Worm (Caenorhabditis elegans): Measurements from ENCODE around the gene tag-266.
A peak's percentile ranks its signal among the peaks of the same experiment; 100 is the strongest.

The tag-266 gene

ce11 chrIII:638319-638718 lies 1.7 kb downstream of the tag-266 start, which contains the start of gene sbds-1:
Gene sbds-1 (minus strand): TSS chrIII:638419.
- TF ChIP-seq klf-2 (GFP tag; conservative IDR thresholded peaks at IDR 0.05) (no peak), ref-1 (GFP tag; conservative IDR thresholded peaks at IDR 0.05) (no peak), tab-1 (GFP tag; IDR thresholded peaks at IDR 0.05) (no peak), flt-1 (GFP tag; IDR thresholded peaks at IDR 0.05) (no peak), ztf-23 (GFP tag; IDR thresholded peaks at IDR 0.05) (no peak), med-1 (GFP tag; optimal IDR thresholded peaks at IDR 0.05; ENCODE audit: insufficient read depth) (no peak), cog-1 (tag; optimal IDR thresholded peaks at IDR 0.05) (no peak), ztf-29 (GFP tag; IDR thresholded peaks at IDR 0.05) (no peak), T22C8.4 (GFP tag; IDR thresholded peaks at IDR 0.05) (no peak)

- no peak for TF ChIP-seq klf-2 (GFP tag; conservative IDR thresholded peaks at IDR 0.05)
- TF ChIP-seq cog-1 (tag; optimal IDR thresholded peaks at IDR 0.05): no peak
- TF ChIP-seq med-1 (GFP tag; optimal IDR thresholded peaks at IDR 0.05; ENCODE audit: insufficient read depth): no peak
- TF ChIP-seq ref-1 (GFP tag; conservative IDR thresholded peaks at IDR 0.05): no peak
- no peak for TF ChIP-seq ztf-29 (GFP tag; IDR thresholded peaks at IDR 0.05)
- TF ChIP-seq ztf-23 (GFP tag; IDR thresholded peaks at IDR 0.05): no peak
- no peak for TF ChIP-seq tab-1 (GFP tag; IDR thresholded peaks at IDR 0.05)
Observed at ce11 chrIII:636067-636466, 4.0 kb downstream of the tag-266 start, which contains the start of gene T19C3.7. Gene T19C3.7 (minus strand): TSS chrIII:636167.

ce11 chrIII:634618-635017 lies 5.4 kb downstream of the tag-266 start, which contains the start of gene fem-2:
Gene fem-2 (minus strand): TSS chrIII:634626.
- no peak for TF ChIP-seq cog-1 (tag; optimal IDR thresholded peaks at IDR 0.05)
- TF ChIP-seq tab-1 (GFP tag; IDR thresholded peaks at IDR 0.05): no peak
- no peak for TF ChIP-seq klf-2 (GFP tag; conservative IDR thresholded peaks at IDR 0.05)
- no peak for TF ChIP-seq ztf-29 (GFP tag; IDR thresholded peaks at IDR 0.05)
- TF ChIP-seq flt-1 (GFP tag; IDR thresholded peaks at IDR 0.05): no peak
- TF ChIP-seq med-1 (GFP tag; optimal IDR thresholded peaks at IDR 0.05; ENCODE audit: insufficient read depth): no peak
- no peak for TF ChIP-seq T22C8.4 (GFP tag; IDR thresholded peaks at IDR 0.05)
- no peak for TF ChIP-seq ref-1 (GFP tag; conservative IDR thresholded peaks at IDR 0.05)
- TF ChIP-seq ztf-23 (GFP tag; IDR thresholded peaks at IDR 0.05): no peak

- TF ChIP-seq ztf-23 (GFP tag; IDR thresholded peaks at IDR 0.05) (no peak), ztf-29 (GFP tag; IDR thresholded peaks at IDR 0.05) (no peak), T22C8.4 (GFP tag; IDR thresholded peaks at IDR 0.05) (no peak), klf-2 (GFP tag; conservative IDR thresholded peaks at IDR 0.05) (no peak), ref-1 (GFP tag; conservative IDR thresholded peaks at IDR 0.05) (no peak), flt-1 (GFP tag; IDR thresholded peaks at IDR 0.05) (no peak), tab-1 (GFP tag; IDR thresholded peaks at IDR 0.05) (no peak), cog-1 (tag; optimal IDR thresholded peaks at IDR 0.05) (no peak), med-1 (GFP tag; optimal IDR thresholded peaks at IDR 0.05; ENCODE audit: insufficient read depth) (no peak)
Observed at ce11 chrIII:631421-631820, 8.6 kb downstream of the tag-266 start, which contains the start of gene T19C3.6. Gene T19C3.6 (minus strand): TSS chrIII:631521.

ce11 chrIII:628942-629341 lies 11.1 kb downstream of the tag-266 start:
- TF ChIP-seq ref-1 (GFP tag; conservative IDR thresholded peaks at IDR 0.05): 0 out of 2 replicates have a peak, but pooled peaks have one; percentile 16
- TF ChIP-seq flt-1 (GFP tag; IDR thresholded peaks at IDR 0.05): peak; percentile 73
- TF ChIP-seq ztf-23 (GFP tag; IDR thresholded peaks at IDR 0.05): peak; percentile 54; the same call in 1 of the 2 replicates
- TF ChIP-seq klf-2 (GFP tag; conservative IDR thresholded peaks at IDR 0.05): peak; percentile 51; the same call in 1 of the 2 replicates
- TF ChIP-seq tab-1 (GFP tag; IDR thresholded peaks at IDR 0.05): peak; percentile 10; the same call in 1 of the 2 replicates

- TF ChIP-seq ztf-29 (GFP tag; IDR thresholded peaks at IDR 0.05) (no peak), med-1 (GFP tag; optimal IDR thresholded peaks at IDR 0.05; ENCODE audit: insufficient read depth) (no peak), cog-1 (tag; optimal IDR thresholded peaks at IDR 0.05) (no peak), ztf-23 (GFP tag; IDR thresholded peaks at IDR 0.05) (no peak), klf-2 (GFP tag; conservative IDR thresholded peaks at IDR 0.05) (no peak), ref-1 (GFP tag; conservative IDR thresholded peaks at IDR 0.05) (no peak), tab-1 (GFP tag; IDR thresholded peaks at IDR 0.05) (no peak), flt-1 (GFP tag; IDR thresholded peaks at IDR 0.05) (no peak), T22C8.4 (GFP tag; IDR thresholded peaks at IDR 0.05) (no peak)
Observed at ce11 chrIII:627838-628237, 12.2 kb downstream of the tag-266 start, which contains the start of gene T19C3.5. Gene T19C3.5 (minus strand): TSS chrIII:627938.

ce11 chrIII:626091-626490 lies 13.9 kb downstream of the tag-266 start:
- no peak for TF ChIP-seq ref-1 (GFP tag; conservative IDR thresholded peaks at IDR 0.05)
- no peak for TF ChIP-seq cog-1 (tag; optimal IDR thresholded peaks at IDR 0.05)
- no peak for TF ChIP-seq ztf-29 (GFP tag; IDR thresholded peaks at IDR 0.05)
- no peak for TF ChIP-seq tab-1 (GFP tag; IDR thresholded peaks at IDR 0.05)
- TF ChIP-seq klf-2 (GFP tag; conservative IDR thresholded peaks at IDR 0.05): no peak
- TF ChIP-seq ztf-23 (GFP tag; IDR thresholded peaks at IDR 0.05): no peak
- no peak for TF ChIP-seq flt-1 (GFP tag; IDR thresholded peaks at IDR 0.05)
- TF ChIP-seq T22C8.4 (GFP tag; IDR thresholded peaks at IDR 0.05): no peak
- no peak for TF ChIP-seq med-1 (GFP tag; optimal IDR thresholded peaks at IDR 0.05; ENCODE audit: insufficient read depth)

ce11 chrIII:623754-624153 lies 16.3 kb downstream of the tag-266 start:
- TF ChIP-seq klf-2 (GFP tag; conservative IDR thresholded peaks at IDR 0.05) (no peak), flt-1 (GFP tag; IDR thresholded peaks at IDR 0.05) (peak; percentile 65; the same call in 1 of the 2 replicates), ztf-29 (GFP tag; IDR thresholded peaks at IDR 0.05) (no peak), T22C8.4 (GFP tag; IDR thresholded peaks at IDR 0.05) (no peak), ztf-23 (GFP tag; IDR thresholded peaks at IDR 0.05) (peak; percentile 45; the same call in 1 of the 2 replicates), med-1 (GFP tag; optimal IDR thresholded peaks at IDR 0.05; ENCODE audit: insufficient read depth) (no peak), cog-1 (tag; optimal IDR thresholded peaks at IDR 0.05) (peak; percentile 91), ref-1 (GFP tag; conservative IDR thresholded peaks at IDR 0.05) (no peak), tab-1 (GFP tag; IDR thresholded peaks at IDR 0.05) (no peak)

- TF ChIP-seq klf-2 (GFP tag; conservative IDR thresholded peaks at IDR 0.05) (no peak), ztf-29 (GFP tag; IDR thresholded peaks at IDR 0.05) (no peak)
Observed at ce11 chrIII:620204-620718, 19.8 kb downstream of the tag-266 start, which contains the start of gene T19C3.4. Gene T19C3.4 (minus strand): TSS chrIII:620254.

- TF ChIP-seq klf-2 (GFP tag; conservative IDR thresholded peaks at IDR 0.05): no peak
- no peak for TF ChIP-seq ztf-23 (GFP tag; IDR thresholded peaks at IDR 0.05)
- TF ChIP-seq ztf-29 (GFP tag; IDR thresholded peaks at IDR 0.05): no peak
- no peak for TF ChIP-seq cog-1 (tag; optimal IDR thresholded peaks at IDR 0.05)
- no peak for TF ChIP-seq ref-1 (GFP tag; conservative IDR thresholded peaks at IDR 0.05)
- no peak for TF ChIP-seq T22C8.4 (GFP tag; IDR thresholded peaks at IDR 0.05)
- no peak for TF ChIP-seq med-1 (GFP tag; optimal IDR thresholded peaks at IDR 0.05; ENCODE audit: insufficient read depth)
- TF ChIP-seq tab-1 (GFP tag; IDR thresholded peaks at IDR 0.05): no peak
- no peak for TF ChIP-seq flt-1 (GFP tag; IDR thresholded peaks at IDR 0.05)
Observed at ce11 chrIII:617467-617866, 22.6 kb downstream of the tag-266 start, which contains the start of gene T19C3.2. Gene T19C3.2 (minus strand): TSS chrIII:617567.
